Worm (Caenorhabditis elegans): ENCODE results near the gene msp-51.

- TF ChIP-seq lsy-2 (tag; optimal IDR thresholded peaks at IDR 0.05), result no peak
- TF ChIP-seq lin-13 (tag; optimal IDR thresholded peaks at IDR 0.05), result no peak
- no peak for TF ChIP-seq sptf-1 (tag; optimal IDR thresholded peaks at IDR 0.05)
- no peak for TF ChIP-seq mab-5 (tag; optimal IDR thresholded peaks at IDR 0.05)
- no peak for TF ChIP-seq unc-62 (GFP tag; optimal IDR thresholded peaks at IDR 0.05)
- TF ChIP-seq ztf-11 (tag; optimal IDR thresholded peaks at IDR 0.05), result no peak
- no peak for TF ChIP-seq nhr-12 (tag; optimal IDR thresholded peaks at IDR 0.05)
- no peak for TF ChIP-seq nhr-237 (tag; optimal IDR thresholded peaks at IDR 0.05)
- no peak for TF ChIP-seq lin-32 (GFP tag; optimal IDR thresholded peaks at IDR 0.05)
These were observed 44.1 kb upstream of the msp-51 start, which contains the start of gene Y4C6B.2 for ce11 chrIV:5339255-5339654.
